Worm (Caenorhabditis elegans) whole organism, late embryonic: ENCODE data around the gene srz-18.

Source experiments
- C38D4.7 ChIP-seq: fragments of 200-800 bp; sonication (Bioruptor generic); optimal IDR thresholded peaks from 2 replicates; lab custom pipeline; 2018; ENCODE audit warnings: mild to moderate bottlenecking, missing genetic modification characterization, moderate library complexity, missing compliant biosample characterization
- ama-1 ChIP-seq: fragments of 150-350 bp; optimal IDR thresholded peaks from 2 replicates; lab custom pipeline; 2014
- ceh-45 ChIP-seq: fragments of 200-800 bp; sonication (Bioruptor generic); IDR thresholded peaks from 2 replicates; pipeline ENCODE4 v1.3.6; 2022; ENCODE audit warnings: missing genetic modification reagents, missing genetic modification characterization, missing compliant biosample characterization

ce11 chrV:20625260-20625659, 1.3 kb upstream of the srz-18 start:
- no peak for TF ChIP-seq ama-1 (lab: Kevin White, UChicago)
- no peak for TF ChIP-seq ceh-45 (GFP tag; lab: Robert Waterston, UW)
- TF ChIP-seq C38D4.7 (GFP tag; lab: Kevin White, UChicago): no peak
